Fruit fly (Drosophila melanogaster): ENCODE results near the gene CG10486.

DNA sequence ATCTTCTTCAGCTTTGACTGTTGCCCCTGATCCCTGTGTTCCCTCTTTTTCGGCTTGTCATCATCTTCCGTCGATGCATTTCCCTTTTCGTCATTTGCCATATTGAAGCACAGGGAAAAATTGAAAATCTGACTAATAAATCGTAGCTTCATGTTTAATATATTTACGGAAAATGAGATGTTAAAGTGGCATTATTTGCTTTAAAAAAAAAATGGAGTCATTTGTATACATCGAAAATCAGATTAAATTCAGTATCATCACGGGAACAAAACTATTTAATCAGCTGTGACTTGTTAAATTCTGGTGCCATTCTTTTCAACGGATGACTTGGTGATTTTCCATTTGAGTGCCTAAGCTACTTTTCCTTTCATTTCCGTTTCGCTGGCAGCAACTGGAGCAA lies at the start of gene CG10486:
- TF ChIP-seq usp (GFP tag; optimal IDR thresholded peaks at IDR 0.05) (no peak), OdsH (GFP tag; optimal IDR thresholded peaks at IDR 0.05) (no peak), Dif (GFP tag; optimal IDR thresholded peaks at IDR 0.05; ENCODE audit: partially characterized antibody) (no peak), Hr78 (GFP tag; optimal IDR thresholded peaks at IDR 0.05) (no peak), dl (GFP tag; optimal IDR thresholded peaks at IDR 0.05; ENCODE audit: insufficient read depth in 1 of 2, partially characterized antibody in 2 of 2) (no peak), Dfd (GFP tag; optimal IDR thresholded peaks at IDR 0.05) (no peak), sv (GFP tag; optimal IDR thresholded peaks at IDR 0.05) (no peak), jim (GFP tag; optimal IDR thresholded peaks at IDR 0.05) (no peak), Myc (optimal IDR thresholded peaks at IDR 0.05) (no peak), rgr (GFP tag; optimal IDR thresholded peaks at IDR 0.05) (no peak), foxo (GFP tag; optimal IDR thresholded peaks at IDR 0.05) (no peak), brk (GFP tag; optimal IDR thresholded peaks at IDR 0.05) (no peak), Abd-B (GFP tag; optimal IDR thresholded peaks at IDR 0.05) (no peak)
